Worm (Caenorhabditis elegans): ENCODE results near the gene epac-1.

DNA sequence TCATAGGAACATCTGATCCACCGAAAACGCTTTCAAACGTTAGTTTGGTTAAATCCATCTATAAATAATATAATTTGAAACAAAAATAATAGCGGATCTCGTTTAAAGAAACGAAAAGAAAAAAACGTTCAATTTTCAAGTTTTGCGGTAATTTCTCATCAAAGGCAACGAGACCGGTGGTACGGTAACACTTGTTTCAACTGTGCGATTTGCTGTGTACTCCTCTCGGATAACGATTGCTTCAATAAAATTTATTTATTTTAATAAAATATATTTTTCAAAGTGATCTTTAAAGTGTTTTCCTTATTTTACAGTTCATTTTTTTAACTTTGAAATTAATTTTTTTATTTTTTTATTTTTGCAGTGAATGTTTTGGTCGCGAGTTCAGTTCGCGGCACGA is 29.6 kb downstream of the epac-1 start, which contains the start of the genes rde-4 and cox-14:
- TF ChIP-seq aly-2 (tag; optimal IDR thresholded peaks at IDR 0.05) (no peak), gei-8 (GFP tag; optimal IDR thresholded peaks at IDR 0.05) (no peak), nhr-237 (tag; optimal IDR thresholded peaks at IDR 0.05) (no peak)
